Fruit fly (Drosophila melanogaster) whole organism, adult: Measurements from ENCODE around the gene Kpc1.

Source experiments
- CG33017 ChIP-seq: fragments of 200-800 bp; sonication (Bioruptor generic); optimal IDR thresholded peaks from 2 replicates; lab custom pipeline; 2018; ENCODE audit warnings: missing biosample characterization, mild to moderate bottlenecking, missing genetic modification characterization, moderate library complexity
- CG5204 ChIP-seq: fragments of 200-800 bp; sonication (Bioruptor generic); optimal IDR thresholded peaks from 2 replicates; lab custom pipeline; 2016; ENCODE audit warnings: missing biosample characterization, missing genetic modification characterization
- Hr96 ChIP-seq: fragments of 200-800 bp; sonication (Bioruptor generic); optimal IDR thresholded peaks from 2 replicates; lab custom pipeline; 2016; ENCODE audit warnings: missing biosample characterization, missing genetic modification characterization
- cnc ChIP-seq, 2 experiments: fragments of >200 bp; optimal IDR thresholded peaks; 2 replicates each; lab custom pipeline; 2017
- ovo ChIP-seq: fragments of 200-800 bp; sonication (Bioruptor generic); optimal IDR thresholded peaks from 2 replicates; lab custom pipeline; 2016; ENCODE audit warnings: missing biosample characterization, missing genetic modification characterization
- toe ChIP-seq: fragments of 200-800 bp; sonication (Bioruptor generic); optimal IDR thresholded peaks from 2 replicates; lab custom pipeline; 2016; ENCODE audit warnings: missing biosample characterization, missing genetic modification characterization

dm6 chr3R:15196134-15197034, at the start of gene Kpc1, which contains the start of gene CG42542:
- TF ChIP-seq toe (GFP tag; lab: Kevin White, UChicago) (peak; percentile 89), Hr96 (GFP tag; lab: Kevin White, UChicago) (peak; percentile 73), ovo (peak; percentile 72), CG33017 (tag; lab: Kevin White, UChicago) (peak; percentile 53), CG5204 (GFP tag; lab: Kevin White, UChicago) (peak; percentile 79), cnc (optimal IDR thresholded peaks at IDR 0.05; lab: Kevin White, UChicago) (no peak)
